Fruit fly (Drosophila melanogaster) whole organism, wandering third instar larva: ENCODE measurements around the gene CG31729.

Experiments used
- Abd-B ChIP-seq: fragments of >200 bp; optimal IDR thresholded peaks from 2 replicates; lab custom pipeline; 2017; ENCODE audit warnings: missing biosample characterization, missing genetic modification characterization
- HLH106 ChIP-seq: fragments of 200-800 bp; optimal IDR thresholded peaks from 3 replicates; lab custom pipeline; 2019; ENCODE audit warnings: missing biosample characterization, mild to moderate bottlenecking, missing genetic modification characterization, moderate library complexity
- Hr83 ChIP-seq: fragments of 200-300 bp; sonication (Bioruptor generic); optimal IDR thresholded peaks from 2 replicates; lab custom pipeline; 2016; ENCODE audit warnings: missing biosample characterization, mild to moderate bottlenecking, missing genetic modification characterization, moderate library complexity; ENCODE audit not compliant: poor library complexity, severe bottlenecking
- Vsx2 ChIP-seq: fragments of 200-300, 225-300 bp; sonication (Bioruptor generic); optimal IDR thresholded peaks from 2 replicates; lab custom pipeline; 2018; ENCODE audit warnings: missing biosample characterization, missing genetic modification characterization; ENCODE audit not compliant: partially characterized antibody
- dsf ChIP-seq: sonication (Bioruptor generic); optimal IDR thresholded peaks from 2 replicates; lab custom pipeline; 2016; ENCODE audit warnings: missing biosample characterization, missing genetic modification characterization, borderline replicate concordance
- ey ChIP-seq: fragments of 200-800 bp; sonication (Bioruptor generic); optimal IDR thresholded peaks from 2 replicates; lab custom pipeline; 2016; ENCODE audit warnings: missing biosample characterization, missing genetic modification characterization
- psq ChIP-seq: fragments of 200-800 bp; sonication (Bioruptor generic); optimal IDR thresholded peaks from 3 replicates; lab custom pipeline; 2017; ENCODE audit warnings: missing biosample characterization, mild to moderate bottlenecking, missing genetic modification characterization, moderate library complexity

dm6 chr2L:13285791-13286190, 4.0 kb upstream of the CG31729 start:
- TF ChIP-seq psq (GFP tag; lab: Kevin White, UChicago), result no peak
- no peak for TF ChIP-seq dsf (GFP tag; lab: Kevin White, UChicago)
- TF ChIP-seq Vsx2 (GFP tag; lab: Kevin White, UChicago), result no peak
- TF ChIP-seq Abd-B (GFP tag; lab: Kevin White, UChicago), result no peak
- no peak for TF ChIP-seq Hr83 (GFP tag; lab: Kevin White, UChicago)
- no peak for TF ChIP-seq ey (GFP tag; lab: Kevin White, UChicago)
- TF ChIP-seq HLH106 (tag; lab: Kevin White, UChicago), result no peak
